Worm (Caenorhabditis elegans) whole organism, young adult: ENCODE data around the gene mca-2.
A peak's percentile ranks its signal among the peaks of the same experiment; 100 is the strongest.

Experiments
- C06A6.2 ChIP-seq: fragments of 200-800 bp; sonication (Bioruptor generic); conservative IDR thresholded peaks from 2 replicates; pipeline ENCODE4 v1.3.6; 2022; ENCODE audit warnings: missing genetic modification characterization, missing compliant biosample characterization
- F10E7.11 ChIP-seq: sonication (generic microtip); optimal IDR thresholded peaks from 2 replicates; lab custom pipeline; 2017; ENCODE audit warnings: mild to moderate bottlenecking, missing genetic modification characterization, moderate library complexity, missing compliant biosample characterization
- F33H1.4 ChIP-seq: fragments of 200-800 bp; sonication (Bioruptor generic); IDR thresholded peaks from 2 replicates; pipeline ENCODE4 v1.3.6; 2022; ENCODE audit warnings: missing genetic modification reagents, missing genetic modification characterization, missing compliant biosample characterization
- F39B2.1 ChIP-seq: fragments of 200-800 bp; sonication (Bioruptor generic); IDR thresholded peaks from 2 replicates; pipeline ENCODE4 v1.3.6; 2022; ENCODE audit warnings: missing genetic modification reagents, missing genetic modification characterization, missing compliant biosample characterization
- F57A8.1 ChIP-seq: fragments of 200-800 bp; sonication (Bioruptor generic); optimal IDR thresholded peaks from 2 replicates; lab custom pipeline; 2018; ENCODE audit warnings: mild to moderate bottlenecking, missing genetic modification characterization, moderate library complexity, missing compliant biosample characterization
- F57C9.4 ChIP-seq: sonication (generic microtip); optimal IDR thresholded peaks from 2 replicates; lab custom pipeline; 2017; ENCODE audit warnings: mild to moderate bottlenecking, missing genetic modification characterization, missing compliant biosample characterization
- Y53F4B.3 ChIP-seq: fragments of 200-800 bp; sonication (Bioruptor generic); IDR thresholded peaks from 2 replicates; pipeline ENCODE4 v1.3.6; 2022; ENCODE audit warnings: missing genetic modification reagents, missing genetic modification characterization, missing compliant biosample characterization
- Y53G8AR.9 ChIP-seq: fragments of 200-800 bp; sonication (Bioruptor generic); conservative IDR thresholded peaks from 2 replicates; pipeline ENCODE4 v1.3.6; 2022; ENCODE audit warnings: missing genetic modification reagents, missing genetic modification characterization, missing compliant biosample characterization
- Y67H2A.10 ChIP-seq: fragments of 200-800 bp; sonication (Bioruptor generic); conservative IDR thresholded peaks from 2 replicates; pipeline ENCODE4 v1.3.6; 2022; ENCODE audit warnings: missing genetic modification reagents, missing genetic modification characterization, missing compliant biosample characterization
- Y79H2A.3 ChIP-seq: fragments of 200-800 bp; sonication (Bioruptor generic); conservative IDR thresholded peaks from 2 replicates; pipeline ENCODE4 v1.3.6; 2022; ENCODE audit warnings: missing genetic modification reagents, missing genetic modification characterization, missing compliant biosample characterization
- Y95B8A.8 ChIP-seq: fragments of 200-800 bp; sonication (Bioruptor generic); IDR thresholded peaks from 2 replicates; pipeline ENCODE4 v1.3.6; 2022; ENCODE audit warnings: missing genetic modification reagents, missing genetic modification characterization, missing compliant biosample characterization
- akir-1 ChIP-seq: fragments of 200-800 bp; sonication (Bioruptor generic); optimal IDR thresholded peaks from 2 replicates; lab custom pipeline; 2018; ENCODE audit warnings: mild to moderate bottlenecking, missing genetic modification characterization, moderate library complexity, missing compliant biosample characterization
- ama-1 ChIP-seq, 3 experiments: fragments of 150-350 bp in 1 of 3; sonication (generic microtip) in 2 of 3; optimal IDR thresholded peaks; 2 replicates each; lab custom pipeline; 2014 to 2018; ENCODE audit warnings: missing biosample characterization in 2 of 3, missing genetic modification characterization in 2 of 3, missing genetic modification reagents in 2 of 3
- aptf-3 ChIP-seq: fragments of 200-800 bp; sonication (Bioruptor generic); IDR thresholded peaks from 2 replicates; pipeline ENCODE4 v1.3.6; 2022; ENCODE audit warnings: missing genetic modification characterization, missing compliant biosample characterization
- atf-7 ChIP-seq: sonication (generic microtip); optimal IDR thresholded peaks from 2 replicates; lab custom pipeline; 2017; ENCODE audit warnings: mild to moderate bottlenecking, missing genetic modification characterization, missing compliant biosample characterization
- bed-1 ChIP-seq: fragments of 200-800 bp; sonication (Bioruptor generic); IDR thresholded peaks from 2 replicates; pipeline ENCODE4 v1.3.6; 2022; ENCODE audit warnings: missing genetic modification reagents, missing genetic modification characterization, missing compliant biosample characterization
- ccch-3 ChIP-seq: fragments of 200-800 bp; sonication (Bioruptor generic); optimal IDR thresholded peaks from 2 replicates; lab custom pipeline; 2018; ENCODE audit warnings: mild to moderate bottlenecking, missing genetic modification characterization, missing compliant biosample characterization
- cebp-2 ChIP-seq: fragments of 200-800 bp; sonication (Bioruptor generic); IDR thresholded peaks from 2 replicates; pipeline ENCODE4 v1.3.6; 2022; ENCODE audit warnings: missing genetic modification characterization, missing compliant biosample characterization
- ceh-58 ChIP-seq: fragments of 200-800 bp; sonication (Bioruptor generic); IDR thresholded peaks from 2 replicates; pipeline ENCODE4 v1.3.6; 2022; ENCODE audit warnings: missing genetic modification characterization, missing compliant biosample characterization
- ceh-79 ChIP-seq: sonication (generic microtip); optimal IDR thresholded peaks from 2 replicates; lab custom pipeline; 2017; ENCODE audit warnings: mild to moderate bottlenecking, missing genetic modification characterization, missing compliant biosample characterization
- dpff-1 ChIP-seq: sonication (generic microtip); optimal IDR thresholded peaks from 2 replicates; lab custom pipeline; 2017; ENCODE audit warnings: mild to moderate bottlenecking, missing genetic modification characterization, missing compliant biosample characterization
- dpl-1 ChIP-seq: fragments of 150-350 bp; optimal IDR thresholded peaks from 2 replicates; lab custom pipeline; 2014; ENCODE audit warnings: missing biosample characterization, missing genetic modification reagents, missing genetic modification characterization
- efl-1 ChIP-seq: fragments of 150-350 bp; optimal IDR thresholded peaks from 2 replicates; lab custom pipeline; 2014; ENCODE audit warnings: missing biosample characterization, missing genetic modification reagents, missing genetic modification characterization
- ekl-4 ChIP-seq: fragments of 200-800 bp; sonication (Bioruptor generic); IDR thresholded peaks from 2 replicates; pipeline ENCODE4 v1.3.6; 2022; ENCODE audit warnings: missing genetic modification reagents, missing genetic modification characterization, missing compliant biosample characterization
- gei-17 ChIP-seq: fragments of 200-800 bp; sonication (Bioruptor generic); optimal IDR thresholded peaks from 2 replicates; lab custom pipeline; 2018; ENCODE audit warnings: mild to moderate bottlenecking, missing genetic modification characterization, missing compliant biosample characterization
- him-1 ChIP-seq: sonication (generic microtip); optimal IDR thresholded peaks from 2 replicates; lab custom pipeline; 2016; ENCODE audit warnings: missing genotype, missing genetic modification reagents, missing genetic modification characterization, missing compliant biosample characterization
- hlh-12 ChIP-seq: sonication (generic microtip); optimal IDR thresholded peaks from 2 replicates; lab custom pipeline; 2016; ENCODE audit warnings: missing genetic modification characterization, missing compliant biosample characterization
- hmg-20 ChIP-seq: fragments of 200-800 bp; sonication (Bioruptor generic); IDR thresholded peaks from 2 replicates; pipeline ENCODE4 v1.3.6; 2022; ENCODE audit warnings: missing genetic modification reagents, missing genetic modification characterization, missing compliant biosample characterization
- hrde-1 ChIP-seq: sonication (generic microtip); optimal IDR thresholded peaks from 2 replicates; lab custom pipeline; 2016; ENCODE audit warnings: missing genetic modification characterization, mild to moderate bottlenecking, missing compliant biosample characterization, moderate library complexity, missing genotype, missing genetic modification reagents, borderline replicate concordance
- lag-1 ChIP-seq: fragments of 200-800 bp; sonication (Bioruptor generic); IDR thresholded peaks from 2 replicates; pipeline ENCODE4 v1.3.6; 2022; ENCODE audit warnings: missing genetic modification reagents, missing genetic modification characterization, missing compliant biosample characterization
- let-607 ChIP-seq, 2 experiments: fragments of 200-800 bp in 1 of 2; sonication (Bioruptor generic) in 1 of 2; sonication (generic microtip) in 1 of 2; optimal IDR thresholded peaks; 2 replicates each; lab custom pipeline; 2016 to 2018; ENCODE audit warnings: mild to moderate bottlenecking in 2 of 2, missing compliant biosample characterization in 2 of 2, missing genetic modification characterization in 2 of 2, moderate library complexity in 2 of 2, missing genotype in 1 of 2
- lin-40 ChIP-seq: sonication (generic microtip); optimal IDR thresholded peaks from 2 replicates; lab custom pipeline; 2016; ENCODE audit warnings: missing genetic modification characterization, mild to moderate bottlenecking, missing compliant biosample characterization, missing genotype, missing genetic modification reagents
- lin-54 ChIP-seq: fragments of 200-800 bp; sonication (Bioruptor generic); optimal IDR thresholded peaks from 2 replicates; lab custom pipeline; 2018; ENCODE audit warnings: mild to moderate bottlenecking, missing genetic modification characterization, missing compliant biosample characterization
- lir-1 ChIP-seq: fragments of 200-800 bp; sonication (Bioruptor generic); conservative IDR thresholded peaks from 2 replicates; pipeline ENCODE4 v1.3.6; 2022; ENCODE audit warnings: missing genetic modification reagents, missing genetic modification characterization, missing compliant biosample characterization
- madf-10 ChIP-seq: sonication (generic microtip); optimal IDR thresholded peaks from 2 replicates; lab custom pipeline; 2016; ENCODE audit warnings: mild to moderate bottlenecking, missing genetic modification characterization, missing compliant biosample characterization
- mes-4 ChIP-seq: sonication (generic microtip); optimal IDR thresholded peaks from 2 replicates; lab custom pipeline; 2016; ENCODE audit warnings: missing genotype, missing genetic modification characterization, missing compliant biosample characterization
- mxl-1 ChIP-seq: sonication (generic microtip); optimal IDR thresholded peaks from 2 replicates; lab custom pipeline; 2016; ENCODE audit warnings: missing genetic modification characterization, missing compliant biosample characterization
- nfya-2 ChIP-seq: fragments of 200-800 bp; sonication (Bioruptor generic); IDR thresholded peaks from 2 replicates; pipeline ENCODE4 v1.3.6; 2022; ENCODE audit warnings: missing genetic modification reagents, missing genetic modification characterization, missing compliant biosample characterization
- nfyb-1 ChIP-seq: fragments of 200-800 bp; sonication (Bioruptor generic); IDR thresholded peaks from 2 replicates; pipeline ENCODE4 v1.3.6; 2022; ENCODE audit warnings: missing genetic modification reagents, missing genetic modification characterization, missing compliant biosample characterization
- nhr-120 ChIP-seq: fragments of 200-800 bp; sonication (Bioruptor generic); IDR thresholded peaks from 2 replicates; pipeline ENCODE4 v1.3.6; 2022; ENCODE audit warnings: missing genetic modification characterization, missing compliant biosample characterization
- snpc-1.3 ChIP-seq: sonication (generic microtip); optimal IDR thresholded peaks from 2 replicates; lab custom pipeline; 2017; ENCODE audit warnings: missing genetic modification characterization, mild to moderate bottlenecking, missing compliant biosample characterization, antibody characterized with exemption, moderate library complexity, missing genotype, missing genetic modification reagents; ENCODE audit not compliant: insufficient read depth
- snpc-3.4 ChIP-seq: sonication (generic microtip); optimal IDR thresholded peaks from 2 replicates; lab custom pipeline; 2017; ENCODE audit warnings: missing genetic modification characterization, mild to moderate bottlenecking, missing compliant biosample characterization, antibody characterized with exemption, moderate library complexity, missing genotype, missing genetic modification reagents
- sptf-2 ChIP-seq: fragments of 200-800 bp; sonication (Bioruptor generic); optimal IDR thresholded peaks from 2 replicates; lab custom pipeline; 2018; ENCODE audit warnings: mild to moderate bottlenecking, missing genetic modification characterization, missing compliant biosample characterization
- tbp1 ChIP-seq: fragments of 200-800 bp; sonication (Bioruptor generic); optimal IDR thresholded peaks from 2 replicates; lab custom pipeline; 2018; ENCODE audit warnings: mild to moderate bottlenecking, missing genetic modification characterization, missing compliant biosample characterization
- xnd-1 ChIP-seq: sonication (generic microtip); optimal IDR thresholded peaks from 2 replicates; lab custom pipeline; 2016; ENCODE audit warnings: missing genotype, missing genetic modification reagents, missing genetic modification characterization, missing compliant biosample characterization
- zim-3 ChIP-seq: sonication (generic microtip); optimal IDR thresholded peaks from 2 replicates; lab custom pipeline; 2017; ENCODE audit warnings: mild to moderate bottlenecking, missing genetic modification characterization, moderate library complexity, missing compliant biosample characterization
- ztf-28 ChIP-seq: fragments of 200-800 bp; sonication (Bioruptor generic); IDR thresholded peaks from 2 replicates; pipeline ENCODE4 v1.3.6; 2022; ENCODE audit warnings: missing genetic modification reagents, missing genetic modification characterization, missing compliant biosample characterization
- ztf-3 ChIP-seq: fragments of 200-800 bp; sonication (Bioruptor generic); optimal IDR thresholded peaks from 2 replicates; lab custom pipeline; 2018; ENCODE audit warnings: mild to moderate bottlenecking, missing genetic modification characterization, missing compliant biosample characterization

Gene mca-2

ce11 chrIV:2106708-2107107 lies 22.9 kb downstream of the mca-2 start:
- TF ChIP-seq ama-1 (optimal IDR thresholded peaks at IDR 0.05; lab: Kevin White, UChicago) (no peak), ama-1 (GFP tag; optimal IDR thresholded peaks at IDR 0.05; lab: Kevin White, UChicago) (no peak), Y53F4B.3 (GFP tag; lab: Robert Waterston, UW) (no peak), nfya-2 (no peak), ekl-4 (GFP tag; lab: Robert Waterston, UW) (no peak), mxl-1 (tag; lab: Kevin White, UChicago) (no peak), hlh-12 (no peak), Y79H2A.3 (GFP tag; lab: Robert Waterston, UW) (no peak), mes-4 (tag; lab: Kevin White, UChicago) (no peak), F10E7.11 (no peak), dpff-1 (tag; lab: Kevin White, UChicago) (no peak), efl-1 (GFP tag; lab: Kevin White, UChicago) (no peak), sptf-2 (GFP tag; lab: Kevin White, UChicago) (no peak), snpc-1.3 (tag; lab: Kevin White, UChicago) (no peak), F33H1.4 (peak; percentile 42), F39B2.1 (GFP tag; lab: Robert Waterston, UW) (0 out of 2 replicates have a peak, but pooled peaks have one; percentile 18), hmg-20 (GFP tag; lab: Robert Waterston, UW) (no peak), snpc-3.4 (tag; lab: Kevin White, UChicago) (no peak), Y67H2A.10 (GFP tag; lab: Robert Waterston, UW) (no peak), zim-3 (no peak), bed-1 (GFP tag; lab: Robert Waterston, UW) (no peak), ztf-3 (GFP tag; lab: Kevin White, UChicago) (no peak), lag-1 (GFP tag; lab: Robert Waterston, UW) (no peak), F57A8.1 (no peak), ztf-28 (GFP tag; lab: Robert Waterston, UW) (no peak), nhr-120 (GFP tag; lab: Robert Waterston, UW) (0 out of 2 replicates have a peak, but pooled peaks have one; percentile 51), ceh-79 (tag; lab: Kevin White, UChicago) (no peak), cebp-2 (GFP tag; lab: Robert Waterston, UW) (0 out of 2 replicates have a peak, but pooled peaks have one; percentile 70), lin-40 (tag; lab: Kevin White, UChicago) (no peak), ccch-3 (GFP tag; lab: Kevin White, UChicago) (no peak)

ce11 chrIV:2111300-2111874 lies 27.6 kb downstream of the mca-2 start, which contains the start of gene che-6:
che-6 (minus strand) TSS chrIV:2111408.
- TF ChIP-seq akir-1 (GFP tag; lab: Kevin White, UChicago) (no peak), gei-17 (GFP tag; lab: Kevin White, UChicago) (peak; percentile 0), hrde-1 (tag; lab: Kevin White, UChicago) (no peak), aptf-3 (GFP tag; lab: Robert Waterston, UW) (0 out of 2 replicates have a peak, but pooled peaks have one; percentile 24), sptf-2 (GFP tag; lab: Kevin White, UChicago) (no peak), F57C9.4 (peak; percentile 13), Y53G8AR.9 (peak; percentile 61; the same call in 1 of the 2 replicates), madf-10 (tag; lab: Kevin White, UChicago) (peak; percentile 52), Y95B8A.8 (GFP tag; lab: Robert Waterston, UW) (peak; percentile 10; the same call in 1 of the 2 replicates), ceh-58 (GFP tag; lab: Robert Waterston, UW) (no peak), him-1 (tag; lab: Kevin White, UChicago) (no peak), xnd-1 (tag; lab: Kevin White, UChicago) (no peak), C06A6.2 (GFP tag; lab: Robert Waterston, UW) (no peak), nfyb-1 (GFP tag; lab: Robert Waterston, UW) (peak; percentile 72), tbp1 (GFP tag; lab: Kevin White, UChicago) (peak; percentile 29), lin-40 (tag; lab: Kevin White, UChicago) (no peak), lir-1 (no peak), lin-54 (GFP tag; lab: Kevin White, UChicago) (peak; percentile 16), let-607 (tag; optimal IDR thresholded peaks at IDR 0.05; lab: Kevin White, UChicago) (peak in 1 of 2 experiments; percentile 3), dpl-1 (no peak), atf-7 (tag; lab: Kevin White, UChicago) (peak; percentile 35)
